Worm (Caenorhabditis elegans) whole organism, L4 larva: ENCODE measurements around the gene tomm-20.
A peak's percentile ranks its signal among the peaks of the same experiment; 100 is the strongest.

Source experiments
- D1046.2 ChIP-seq: fragments of 200-800 bp; sonication (Bioruptor generic); IDR thresholded peaks from 2 replicates; pipeline ENCODE4 v1.3.6; 2022; ENCODE audit warnings: missing genetic modification characterization, missing compliant biosample characterization
- F10B5.3 ChIP-seq: sonication (generic microtip); optimal IDR thresholded peaks from 2 replicates; lab custom pipeline; 2016; ENCODE audit warnings: mild to moderate bottlenecking, missing genetic modification characterization, missing compliant biosample characterization
- F37D6.2 ChIP-seq: sonication (generic microtip); optimal IDR thresholded peaks from 2 replicates; lab custom pipeline; 2016; ENCODE audit warnings: mild to moderate bottlenecking, missing genetic modification characterization, missing compliant biosample characterization
- F44E2.7 ChIP-seq: fragments of 200-800 bp; sonication (Bioruptor generic); IDR thresholded peaks from 2 replicates; pipeline ENCODE4 v2.1.2; 2022; ENCODE audit warnings: missing genetic modification characterization, missing compliant biosample characterization
- T20F7.1 ChIP-seq: fragments of 200-800 bp; sonication (Bioruptor generic); optimal IDR thresholded peaks from 2 replicates; lab custom pipeline; 2018; ENCODE audit warnings: mild to moderate bottlenecking, missing genetic modification characterization, missing compliant biosample characterization
- T26A8.4 ChIP-seq: fragments of 200-800 bp; sonication (Bioruptor generic); IDR thresholded peaks from 2 replicates; pipeline ENCODE4 v1.3.6; 2022; ENCODE audit warnings: missing genetic modification characterization, missing compliant biosample characterization
- Y48G9A.11 ChIP-seq: fragments of 200-800 bp; sonication (Bioruptor generic); IDR thresholded peaks from 2 replicates; pipeline ENCODE4 v1.3.6; 2022; ENCODE audit warnings: missing genetic modification reagents, missing genetic modification characterization, missing compliant biosample characterization
- arid-1 ChIP-seq: fragments of 200-800 bp; sonication (Bioruptor generic); conservative IDR thresholded peaks from 2 replicates; pipeline ENCODE4 v1.3.6; 2022; ENCODE audit warnings: missing genetic modification reagents, missing genetic modification characterization, missing compliant biosample characterization
- attf-4 ChIP-seq: sonication (generic microtip); optimal IDR thresholded peaks from 3 replicates; lab custom pipeline; 2017; ENCODE audit warnings: missing biosample characterization, missing genetic modification characterization
- ceh-20 ChIP-seq: fragments of 200-800 bp; sonication (Bioruptor generic); IDR thresholded peaks from 2 replicates; pipeline ENCODE4 v1.3.6; 2022; ENCODE audit warnings: missing genetic modification reagents, missing genetic modification characterization, missing compliant biosample characterization
- ceh-44 ChIP-seq: fragments of 200-800 bp; sonication (Bioruptor generic); IDR thresholded peaks from 2 replicates; pipeline ENCODE4 v1.3.6; 2022; ENCODE audit warnings: missing genetic modification reagents, missing genetic modification characterization, missing compliant biosample characterization
- ceh-82 ChIP-seq: sonication (generic microtip); optimal IDR thresholded peaks from 2 replicates; lab custom pipeline; 2017; ENCODE audit warnings: missing biosample characterization, missing genetic modification characterization
- cey-2 ChIP-seq: sonication (generic microtip); optimal IDR thresholded peaks from 3 replicates; lab custom pipeline; 2017; ENCODE audit warnings: missing genetic modification characterization, mild to moderate bottlenecking, missing compliant biosample characterization, antibody characterized with exemption, borderline replicate concordance; ENCODE audit not compliant: insufficient read depth
- daf-12 ChIP-seq: fragments of 150-350 bp; optimal IDR thresholded peaks from 2 replicates; lab custom pipeline; 2014; ENCODE audit warnings: missing biosample characterization, missing genetic modification reagents, missing genetic modification characterization
- daf-19 ChIP-seq: fragments of 200-800 bp; sonication (Bioruptor generic); conservative IDR thresholded peaks from 2 replicates; pipeline ENCODE4 v1.3.6; 2022; ENCODE audit warnings: missing genetic modification characterization, missing compliant biosample characterization
- dmd-9 ChIP-seq: fragments of 200-800 bp; sonication (Bioruptor generic); IDR thresholded peaks from 2 replicates; pipeline ENCODE4 v1.3.6; 2022; ENCODE audit warnings: missing genetic modification reagents, missing genetic modification characterization, missing compliant biosample characterization
- dpl-1 ChIP-seq: fragments of 150-350 bp; optimal IDR thresholded peaks from 2 replicates; lab custom pipeline; 2014; ENCODE audit warnings: missing biosample characterization, missing genetic modification reagents, missing genetic modification characterization
- duxl-1 ChIP-seq: sonication (generic microtip); optimal IDR thresholded peaks from 2 replicates; lab custom pipeline; 2016; ENCODE audit warnings: mild to moderate bottlenecking, missing genetic modification characterization, moderate library complexity, missing compliant biosample characterization; ENCODE audit not compliant: poor library complexity
- dve-1 ChIP-seq: sonication (generic microtip); optimal IDR thresholded peaks from 2 replicates; lab custom pipeline; 2017; ENCODE audit warnings: antibody characterized with exemption, mild to moderate bottlenecking, missing genetic modification characterization, missing compliant biosample characterization; ENCODE audit not compliant: insufficient read depth
- egl-43 ChIP-seq: fragments of 200-800 bp; sonication (Bioruptor generic); IDR thresholded peaks from 2 replicates; pipeline ENCODE4 v1.3.6; 2022; ENCODE audit warnings: missing genetic modification reagents, missing genetic modification characterization, missing compliant biosample characterization
- hif-1 ChIP-seq, 2 experiments: sonication (generic microtip); optimal IDR thresholded peaks; 2 replicates each; lab custom pipeline; 2016 to 2017; ENCODE audit warnings: missing compliant biosample characterization in 2 of 2, missing genetic modification characterization in 2 of 2, missing genetic modification reagents in 2 of 2, missing genotype in 2 of 2, mild to moderate bottlenecking in 1 of 2
- hlh-30 ChIP-seq: sonication (generic microtip); optimal IDR thresholded peaks from 2 replicates; lab custom pipeline; 2017; ENCODE audit warnings: antibody characterized with exemption, mild to moderate bottlenecking, missing genetic modification characterization, missing compliant biosample characterization; ENCODE audit not compliant: insufficient read depth
- hmg-1.1 ChIP-seq: fragments of 200-800 bp; sonication (Bioruptor generic); IDR thresholded peaks from 2 replicates; pipeline ENCODE4 v1.3.6; 2022; ENCODE audit warnings: missing genetic modification reagents, missing genetic modification characterization, missing compliant biosample characterization
- lin-15B ChIP-seq: fragments of 150-350 bp; sonication (generic microtip); optimal IDR thresholded peaks from 3 replicates; lab custom pipeline; 2014; ENCODE audit warnings: missing biosample characterization, missing genetic modification characterization
- lin-29 ChIP-seq: fragments of 200-800 bp; sonication (Bioruptor generic); IDR thresholded peaks from 2 replicates; pipeline ENCODE4 v1.3.6; 2022; ENCODE audit warnings: missing genetic modification reagents, missing genetic modification characterization, missing compliant biosample characterization
- lin-39 ChIP-seq: fragments of 150-350 bp; optimal IDR thresholded peaks from 2 replicates; lab custom pipeline; 2014; ENCODE audit warnings: missing biosample characterization, missing genetic modification reagents, missing genetic modification characterization
- mdl-1 ChIP-seq, 2 experiments: fragments of 150-350 bp in 1 of 2; sonication (generic microtip) in 1 of 2; optimal IDR thresholded peaks; 2 replicates each; lab custom pipeline; 2014 to 2017; ENCODE audit warnings: missing biosample characterization in 2 of 2, missing genetic modification characterization in 2 of 2
- mep-1 ChIP-seq: fragments of 150-350 bp; sonication (generic microtip); optimal IDR thresholded peaks from 3 replicates; lab custom pipeline; 2014; ENCODE audit warnings: missing biosample characterization, missing genetic modification characterization
- mes-2 ChIP-seq: sonication (generic microtip); optimal IDR thresholded peaks from 2 replicates; lab custom pipeline; 2016; ENCODE audit warnings: missing genotype, mild to moderate bottlenecking, missing genetic modification characterization, missing compliant biosample characterization; ENCODE audit not compliant: poor library complexity, severe bottlenecking
- mxl-3 ChIP-seq: fragments of 200-800 bp; sonication (Bioruptor generic); optimal IDR thresholded peaks from 2 replicates; lab custom pipeline; 2018; ENCODE audit warnings: mild to moderate bottlenecking, missing genetic modification characterization, missing compliant biosample characterization
- nhr-102 ChIP-seq: sonication (generic microtip); optimal IDR thresholded peaks from 2 replicates; lab custom pipeline; 2016; ENCODE audit warnings: mild to moderate bottlenecking, missing genetic modification characterization, moderate library complexity, missing compliant biosample characterization
- nhr-11 ChIP-seq: fragments of 150-350 bp; optimal IDR thresholded peaks from 2 replicates; lab custom pipeline; 2014; ENCODE audit warnings: missing biosample characterization, missing genetic modification characterization
- nhr-237 ChIP-seq: sonication (generic microtip); optimal IDR thresholded peaks from 2 replicates; lab custom pipeline; 2017; ENCODE audit warnings: missing biosample characterization, missing genetic modification characterization
- nhr-42 ChIP-seq: fragments of 200-800 bp; sonication (Bioruptor generic); IDR thresholded peaks from 2 replicates; pipeline ENCODE4 v1.3.6; 2022; ENCODE audit warnings: missing genetic modification characterization, missing compliant biosample characterization
- nhr-48 ChIP-seq: sonication (generic microtip); optimal IDR thresholded peaks from 2 replicates; lab custom pipeline; 2016; ENCODE audit warnings: mild to moderate bottlenecking, missing genetic modification characterization, missing compliant biosample characterization
- nhr-6 ChIP-seq: fragments of 150-350 bp; optimal IDR thresholded peaks from 2 replicates; lab custom pipeline; 2014; ENCODE audit warnings: missing biosample characterization, missing genetic modification characterization
- nhr-76 ChIP-seq: fragments of 150-350 bp; optimal IDR thresholded peaks from 2 replicates; lab custom pipeline; 2014; ENCODE audit warnings: missing biosample characterization, missing genetic modification characterization
- nhr-77 ChIP-seq: fragments of 150-350 bp; optimal IDR thresholded peaks from 2 replicates; lab custom pipeline; 2014; ENCODE audit warnings: missing biosample characterization, missing genetic modification characterization
- pha-4 ChIP-seq, 2 experiments: fragments of 150-350 bp in 1 of 2; fragments of 200-800 bp in 1 of 2; sonication (Bioruptor generic) in 1 of 2; IDR thresholded peaks in 1 of 2; optimal IDR thresholded peaks in 1 of 2; 2 replicates each; pipeline versions ENCODE4 v1.3.6 to Lab custom; 2014 to 2022; ENCODE audit warnings: missing genetic modification characterization in 2 of 2, missing genetic modification reagents in 2 of 2, missing biosample characterization in 1 of 2, missing compliant biosample characterization in 1 of 2
- pqm-1 ChIP-seq: sonication (generic microtip); optimal IDR thresholded peaks from 2 replicates; lab custom pipeline; 2017; ENCODE audit warnings: missing biosample characterization, missing genetic modification characterization
- saeg-2 ChIP-seq: fragments of 200-800 bp; sonication (Bioruptor generic); IDR thresholded peaks from 2 replicates; pipeline ENCODE4 v1.3.6; 2022; ENCODE audit warnings: missing genetic modification reagents, missing genetic modification characterization, missing compliant biosample characterization
- sdz-12 ChIP-seq: fragments of 200-800 bp; sonication (Bioruptor generic); optimal IDR thresholded peaks from 2 replicates; lab custom pipeline; 2018; ENCODE audit warnings: mild to moderate bottlenecking, missing genetic modification characterization, missing compliant biosample characterization
- set-16 ChIP-seq: fragments of 200-800 bp; sonication (Bioruptor generic); IDR thresholded peaks from 2 replicates; pipeline ENCODE4 v1.3.6; 2022; ENCODE audit warnings: missing genetic modification reagents, missing genetic modification characterization, missing compliant biosample characterization
- snpc-4 ChIP-seq: fragments of 150-350 bp; optimal IDR thresholded peaks from 2 replicates; lab custom pipeline; 2014; ENCODE audit warnings: missing biosample characterization, missing genetic modification characterization
- spr-1 ChIP-seq: sonication (generic microtip); optimal IDR thresholded peaks from 2 replicates; lab custom pipeline; 2016; ENCODE audit warnings: mild to moderate bottlenecking, missing genetic modification characterization, missing compliant biosample characterization
- tag-97 ChIP-seq: fragments of 200-800 bp; sonication (Bioruptor generic); IDR thresholded peaks from 2 replicates; pipeline ENCODE4 v1.3.6; 2022; ENCODE audit warnings: missing genetic modification characterization, missing compliant biosample characterization
- tra-1 ChIP-seq: fragments of 200-800 bp; sonication (Bioruptor generic); IDR thresholded peaks from 2 replicates; pipeline ENCODE4 v1.3.6; 2022; ENCODE audit warnings: missing genetic modification reagents, missing genetic modification characterization, missing compliant biosample characterization
- unc-130 ChIP-seq: sonication (generic microtip); optimal IDR thresholded peaks from 2 replicates; lab custom pipeline; 2016; ENCODE audit warnings: missing genetic modification reagents, missing genetic modification characterization, missing compliant biosample characterization
- unc-39 ChIP-seq: sonication (generic microtip); optimal IDR thresholded peaks from 2 replicates; lab custom pipeline; 2017; ENCODE audit warnings: missing biosample characterization, missing genetic modification characterization
- ztf-7 ChIP-seq: fragments of 150-350 bp; optimal IDR thresholded peaks from 2 replicates; lab custom pipeline; 2014; ENCODE audit warnings: missing biosample characterization, missing genetic modification characterization

Gene tomm-20

ce11 chrV:12331820-12332219, 11.4 kb downstream of the tomm-20 start (continued):
- peak; percentile 33; the same call in 1 of the 2 replicates for TF ChIP-seq ceh-44 (GFP tag; lab: Robert Waterston, UW)
- TF ChIP-seq snpc-4, result no peak
- TF ChIP-seq T20F7.1 (GFP tag; lab: Kevin White, UChicago), result no peak
- 0 out of 2 replicates have a peak, but pooled peaks have one; percentile 5 for TF ChIP-seq D1046.2 (GFP tag; lab: Robert Waterston, UW)
- TF ChIP-seq nhr-77 (tag; lab: Kevin White, UChicago), result no peak
- TF ChIP-seq tag-97, result no peak
- TF ChIP-seq mxl-3 (GFP tag; lab: Kevin White, UChicago), result no peak
- TF ChIP-seq F10B5.3 (tag; lab: Kevin White, UChicago), result peak; percentile 3
- TF ChIP-seq unc-39 (tag; lab: Kevin White, UChicago), result no peak
- TF ChIP-seq egl-43 (GFP tag; lab: Robert Waterston, UW), result no peak; the same call in 1 of the 2 replicates
- no peak for TF ChIP-seq tra-1 (GFP tag; lab: Robert Waterston, UW)
- no peak for TF ChIP-seq daf-19
- no peak for TF ChIP-seq lin-15B (tag; lab: Kevin White, UChicago)
- TF ChIP-seq sdz-12 (GFP tag; lab: Kevin White, UChicago), result peak; percentile 37
- TF ChIP-seq nhr-237 (tag; lab: Kevin White, UChicago), result no peak
- no peak for TF ChIP-seq lin-29 (GFP tag; lab: Robert Waterston, UW)
- no peak for TF ChIP-seq lin-39 (tag; lab: Kevin White, UChicago)
- TF ChIP-seq dpl-1 (GFP tag; lab: Kevin White, UChicago), result peak; percentile 26
- peak; percentile 51; the same call in 1 of the 2 replicates for TF ChIP-seq arid-1 (GFP tag; lab: Robert Waterston, UW)
- TF ChIP-seq mep-1 (tag; lab: Kevin White, UChicago), result no peak
- TF ChIP-seq T26A8.4, result no peak
- 0 out of 2 replicates have a peak, but pooled peaks have one; percentile 17 for TF ChIP-seq ceh-20 (GFP tag; lab: Robert Waterston, UW)
- no peak for TF ChIP-seq ztf-7 (tag; lab: Kevin White, UChicago)
- no peak for TF ChIP-seq cey-2 (tag; lab: Kevin White, UChicago)
- TF ChIP-seq pha-4 (GFP tag; IDR thresholded peaks at IDR 0.05; lab: Robert Waterston, UW), result peak; percentile 44; the same call in 1 of the 2 replicates
- TF ChIP-seq pha-4 (tag; optimal IDR thresholded peaks at IDR 0.05; lab: Kevin White, UChicago), result no peak
- TF ChIP-seq pqm-1, result no peak
- no peak for TF ChIP-seq daf-12 (tag; lab: Kevin White, UChicago)
- peak; percentile 10 for TF ChIP-seq nhr-11 (tag; lab: Kevin White, UChicago)
- TF ChIP-seq set-16 (GFP tag; lab: Robert Waterston, UW), result no peak
- no peak for TF ChIP-seq nhr-42 (GFP tag; lab: Robert Waterston, UW)
- no peak for TF ChIP-seq ceh-82 (tag; lab: Kevin White, UChicago)
- TF ChIP-seq F37D6.2, result no peak
- no peak for TF ChIP-seq mdl-1 (tag; optimal IDR thresholded peaks at IDR 0.05; lab: Kevin White, UChicago)
- TF ChIP-seq Y48G9A.11 (GFP tag; lab: Robert Waterston, UW), result no peak; the same call in 1 of the 2 replicates
- TF ChIP-seq attf-4 (tag; lab: Kevin White, UChicago), result no peak
- TF ChIP-seq unc-130, result peak; percentile 53
- no peak for TF ChIP-seq nhr-76 (tag; lab: Kevin White, UChicago)
- TF ChIP-seq nhr-6 (tag; lab: Kevin White, UChicago), result no peak
- TF ChIP-seq dmd-9 (GFP tag; lab: Robert Waterston, UW), result 0 out of 2 replicates have a peak, but pooled peaks have one; percentile 56
- TF ChIP-seq hlh-30 (tag; lab: Kevin White, UChicago), result peak; percentile 42
- TF ChIP-seq duxl-1 (tag; lab: Kevin White, UChicago), result no peak
- no peak for TF ChIP-seq saeg-2 (GFP tag; lab: Robert Waterston, UW)
- no peak for TF ChIP-seq F44E2.7 (GFP tag; lab: Robert Waterston, UW)
- peak in 1 of 2 experiments; percentile 24 for TF ChIP-seq hif-1 (tag; optimal IDR thresholded peaks at IDR 0.05; lab: Kevin White, UChicago)
- no peak for TF ChIP-seq spr-1
- no peak for TF ChIP-seq mes-2
- TF ChIP-seq hmg-1.1 (GFP tag; lab: Robert Waterston, UW), result peak; percentile 73
- no peak for TF ChIP-seq dve-1 (tag; lab: Kevin White, UChicago)
- no peak for TF ChIP-seq nhr-48 (tag; lab: Kevin White, UChicago)
- TF ChIP-seq nhr-102 (tag; lab: Kevin White, UChicago), result no peak
